Fruit fly (Drosophila melanogaster) whole organism, wandering third instar larva: Measurements from ENCODE around the gene CG8043.

ENCODE experiments used
- Abd-B ChIP-seq: fragments of >200 bp; optimal IDR thresholded peaks from 2 replicates; lab custom pipeline; 2017; ENCODE audit warnings: missing biosample characterization, missing genetic modification characterization
- CG9705 ChIP-seq: fragments of 200-800 bp; sonication (Bioruptor generic); optimal IDR thresholded peaks from 2 replicates; lab custom pipeline; 2018; ENCODE audit warnings: missing biosample characterization, mild to moderate bottlenecking, missing genetic modification characterization
- Dfd ChIP-seq: fragments of >200 bp; optimal IDR thresholded peaks from 2 replicates; lab custom pipeline; 2017; ENCODE audit warnings: missing biosample characterization, missing genetic modification characterization
- Dif ChIP-seq: fragments of 200-275, 200-300 bp; sonication (Bioruptor generic); optimal IDR thresholded peaks from 2 replicates; lab custom pipeline; 2018; ENCODE audit warnings: missing biosample characterization, missing genetic modification characterization; ENCODE audit not compliant: partially characterized antibody
- HLH106 ChIP-seq: fragments of 200-800 bp; optimal IDR thresholded peaks from 3 replicates; lab custom pipeline; 2019; ENCODE audit warnings: missing biosample characterization, mild to moderate bottlenecking, missing genetic modification characterization, moderate library complexity
- Hnf4 ChIP-seq: fragments of 200-800 bp; sonication (Bioruptor generic); optimal IDR thresholded peaks from 2 replicates; lab custom pipeline; 2016; ENCODE audit warnings: missing biosample characterization, mild to moderate bottlenecking, missing genetic modification characterization
- Hr78 ChIP-seq: fragments of >200 bp; optimal IDR thresholded peaks from 2 replicates; lab custom pipeline; 2017; ENCODE audit warnings: missing biosample characterization, missing genetic modification characterization
- Hr83 ChIP-seq: fragments of 200-300 bp; sonication (Bioruptor generic); optimal IDR thresholded peaks from 2 replicates; lab custom pipeline; 2016; ENCODE audit warnings: missing biosample characterization, mild to moderate bottlenecking, missing genetic modification characterization, moderate library complexity; ENCODE audit not compliant: poor library complexity, severe bottlenecking
- Jra ChIP-seq: sonication (Bioruptor generic); optimal IDR thresholded peaks from 2 replicates; lab custom pipeline; 2016; ENCODE audit warnings: missing biosample characterization, missing genetic modification characterization
- Mio ChIP-seq: sonication (Bioruptor generic); optimal IDR thresholded peaks from 2 replicates; lab custom pipeline; 2016; ENCODE audit warnings: missing biosample characterization, missing genetic modification characterization
- Myc ChIP-seq: fragments of >200 bp; optimal IDR thresholded peaks from 2 replicates; lab custom pipeline; 2017
- N ChIP-seq: fragments of >200 bp; optimal IDR thresholded peaks from 2 replicates; lab custom pipeline; 2018; ENCODE audit warnings: missing biosample characterization, missing external identifiers, missing genetic modification characterization
- OdsH ChIP-seq: fragments of 200-800 bp; sonication (Bioruptor generic); optimal IDR thresholded peaks from 2 replicates; lab custom pipeline; 2016; ENCODE audit warnings: missing biosample characterization, mild to moderate bottlenecking, missing genetic modification characterization
- Rel ChIP-seq, 2 experiments: fragments of 200-800 bp; sonication (Bioruptor generic) in 1 of 2; optimal IDR thresholded peaks; 2 replicates in 1 of 2; 3 replicates in 1 of 2; lab custom pipeline; 2016 to 2019; ENCODE audit warnings: mild to moderate bottlenecking in 2 of 2, missing biosample characterization in 2 of 2, missing genetic modification characterization in 2 of 2, moderate library complexity in 1 of 2
- Sp1 ChIP-seq: fragments of 200-800 bp; sonication (Bioruptor generic); optimal IDR thresholded peaks from 3 replicates; lab custom pipeline; 2019; ENCODE audit warnings: missing biosample characterization, mild to moderate bottlenecking, missing genetic modification characterization, moderate library complexity
- Vsx2 ChIP-seq: fragments of 200-300, 225-300 bp; sonication (Bioruptor generic); optimal IDR thresholded peaks from 2 replicates; lab custom pipeline; 2018; ENCODE audit warnings: missing biosample characterization, missing genetic modification characterization; ENCODE audit not compliant: partially characterized antibody
- br ChIP-seq: fragments of 200-800 bp; sonication (Bioruptor generic); optimal IDR thresholded peaks from 2 replicates; lab custom pipeline; 2016; ENCODE audit warnings: missing biosample characterization, missing genetic modification characterization
- brk ChIP-seq: fragments of 200-800 bp; sonication (Bioruptor generic); optimal IDR thresholded peaks from 2 replicates; lab custom pipeline; 2016; ENCODE audit warnings: missing biosample characterization, mild to moderate bottlenecking, missing genetic modification characterization
- dl ChIP-seq, 2 experiments: fragments of 175-275, 200-275 bp in 1 of 2; fragments of 200-275 bp in 1 of 2; sonication (Bioruptor generic); optimal IDR thresholded peaks; lab custom pipeline; 2018; ENCODE audit warnings: mild to moderate bottlenecking in 2 of 2, missing biosample characterization in 2 of 2, missing genetic modification characterization in 2 of 2, moderate library complexity in 2 of 2; ENCODE audit not compliant: partially characterized antibody in 2 of 2, insufficient read depth in 1 of 2
- dmrt93B ChIP-seq: fragments of 200-800 bp; sonication (Bioruptor generic); optimal IDR thresholded peaks from 2 replicates; lab custom pipeline; 2018; ENCODE audit warnings: missing biosample characterization, mild to moderate bottlenecking, missing genetic modification characterization
- dsf ChIP-seq: sonication (Bioruptor generic); optimal IDR thresholded peaks from 2 replicates; lab custom pipeline; 2016; ENCODE audit warnings: missing biosample characterization, missing genetic modification characterization, borderline replicate concordance
- ey ChIP-seq: fragments of 200-800 bp; sonication (Bioruptor generic); optimal IDR thresholded peaks from 2 replicates; lab custom pipeline; 2016; ENCODE audit warnings: missing biosample characterization, missing genetic modification characterization
- foxo ChIP-seq, 2 experiments: fragments of 200-800 bp; sonication (Bioruptor generic); optimal IDR thresholded peaks; 2 replicates in 1 of 2; 3 replicates in 1 of 2; lab custom pipeline; 2016 to 2017; ENCODE audit warnings: missing biosample characterization in 2 of 2, missing genetic modification characterization in 2 of 2
- fru ChIP-seq: fragments of 200-800 bp; sonication (Bioruptor generic); optimal IDR thresholded peaks from 3 replicates; lab custom pipeline; 2016; ENCODE audit warnings: missing biosample characterization, mild to moderate bottlenecking, missing genetic modification characterization
- h ChIP-seq: fragments of 200-800 bp; sonication (Bioruptor generic); optimal IDR thresholded peaks from 3 replicates; lab custom pipeline; 2016; ENCODE audit warnings: missing biosample characterization, mild to moderate bottlenecking, missing genetic modification characterization
- jim ChIP-seq: fragments of 175-275, 200-325 bp; sonication (Bioruptor generic); optimal IDR thresholded peaks from 2 replicates; lab custom pipeline; 2016; ENCODE audit warnings: missing biosample characterization, mild to moderate bottlenecking, missing genetic modification characterization
- lola ChIP-seq: fragments of >200 bp; optimal IDR thresholded peaks from 2 replicates; lab custom pipeline; 2017; ENCODE audit warnings: missing biosample characterization, missing genetic modification characterization
- pan ChIP-seq: fragments of >200 bp; optimal IDR thresholded peaks from 2 replicates; lab custom pipeline; 2017
- psq ChIP-seq: fragments of 200-800 bp; sonication (Bioruptor generic); optimal IDR thresholded peaks from 3 replicates; lab custom pipeline; 2017; ENCODE audit warnings: missing biosample characterization, mild to moderate bottlenecking, missing genetic modification characterization, moderate library complexity
- rgr ChIP-seq: fragments of 200-800 bp; sonication (Bioruptor generic); optimal IDR thresholded peaks from 3 replicates; lab custom pipeline; 2016; ENCODE audit warnings: missing biosample characterization, mild to moderate bottlenecking, missing genetic modification characterization
- sage ChIP-seq: fragments of 200-800 bp; sonication (Bioruptor generic); optimal IDR thresholded peaks from 2 replicates; lab custom pipeline; 2016; ENCODE audit warnings: missing biosample characterization, mild to moderate bottlenecking, missing genetic modification characterization
- sv ChIP-seq: fragments of 200-800 bp; sonication (Bioruptor generic); optimal IDR thresholded peaks from 3 replicates; lab custom pipeline; 2016; ENCODE audit warnings: missing biosample characterization, missing genetic modification characterization
- tai ChIP-seq: sonication (Bioruptor generic); optimal IDR thresholded peaks from 2 replicates; lab custom pipeline; 2016; ENCODE audit warnings: missing biosample characterization, missing genetic modification characterization
- woc ChIP-seq: sonication (Bioruptor generic); optimal IDR thresholded peaks from 2 replicates; lab custom pipeline; 2016; ENCODE audit warnings: missing biosample characterization, mild to moderate bottlenecking, missing genetic modification characterization

The CG8043 gene

DNA sequence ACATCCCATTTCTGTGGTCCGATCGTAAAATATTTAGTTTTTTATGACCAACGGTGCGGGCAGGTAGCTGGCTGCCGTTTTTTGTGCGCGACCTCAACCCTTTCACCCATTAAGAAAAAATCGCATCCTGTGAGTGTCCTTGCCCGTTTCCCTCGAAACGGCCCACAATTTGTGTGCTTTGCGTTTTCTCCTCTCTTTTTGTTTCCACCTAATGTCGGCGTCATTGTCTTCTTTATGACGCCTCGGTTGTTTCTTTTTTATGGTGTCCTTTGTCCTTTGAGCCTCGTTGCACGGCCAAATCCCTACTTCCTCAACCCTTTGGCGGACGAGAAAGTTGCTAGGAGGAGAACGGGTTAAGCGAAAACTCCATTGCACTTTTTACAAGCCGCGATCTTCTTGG is 24.5 kb downstream of the CG8043 start:
- no peak for TF ChIP-seq dsf (GFP tag; lab: Kevin White, UChicago)
- no peak for TF ChIP-seq N
- no peak for TF ChIP-seq sv (GFP tag; lab: Kevin White, UChicago)
- no peak for TF ChIP-seq dmrt93B (GFP tag; lab: Kevin White, UChicago)
- TF ChIP-seq CG9705 (GFP tag; lab: Kevin White, UChicago) = no peak
- TF ChIP-seq br (GFP tag; lab: Kevin White, UChicago) = no peak
- TF ChIP-seq dl (GFP tag; optimal IDR thresholded peaks at IDR 0.05; lab: Kevin White, UChicago; ENCODE audit: insufficient read depth in 1 of 2, partially characterized antibody in 2 of 2) = no peak
- no peak for TF ChIP-seq Dif
- TF ChIP-seq jim (GFP tag; lab: Kevin White, UChicago) = no peak

DNA sequence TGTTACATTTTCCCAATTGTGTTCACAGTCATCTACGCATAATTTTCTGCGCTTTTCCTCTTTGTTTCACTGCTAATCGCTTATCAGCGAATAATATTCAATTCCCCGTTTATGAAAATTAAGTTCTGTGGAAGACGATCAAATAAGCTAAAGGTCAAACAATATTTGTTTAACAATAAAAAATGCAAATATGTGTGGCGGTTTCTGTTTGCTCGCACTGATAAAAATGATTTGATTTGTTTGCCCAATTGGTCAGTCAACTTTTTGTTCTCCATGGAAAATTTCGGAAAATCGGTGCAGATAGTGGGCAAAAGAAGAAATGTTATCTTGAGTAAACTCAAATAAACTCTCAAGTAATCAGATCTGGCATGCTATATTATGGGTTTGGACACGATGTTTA is 28.0 kb downstream of the CG8043 start:
- no peak for TF ChIP-seq Dfd (GFP tag; lab: Kevin White, UChicago)
- no peak for TF ChIP-seq foxo (GFP tag; optimal IDR thresholded peaks at IDR 0.05; lab: Kevin White, UChicago)
- no peak for TF ChIP-seq woc (GFP tag; lab: Kevin White, UChicago)
- no peak for TF ChIP-seq dl (GFP tag; optimal IDR thresholded peaks at IDR 0.05; lab: Kevin White, UChicago; ENCODE audit: insufficient read depth in 1 of 2, partially characterized antibody in 2 of 2)
- no peak for TF ChIP-seq Jra
- no peak for TF ChIP-seq Rel (GFP tag; optimal IDR thresholded peaks at IDR 0.05; lab: Kevin White, UChicago)
- TF ChIP-seq Rel (tag; optimal IDR thresholded peaks at IDR 0.05; lab: Kevin White, UChicago) = no peak
- no peak for TF ChIP-seq Abd-B (GFP tag; lab: Kevin White, UChicago)
- TF ChIP-seq fru (GFP tag; lab: Kevin White, UChicago) = no peak
- TF ChIP-seq h = no peak
- TF ChIP-seq lola (GFP tag; lab: Kevin White, UChicago) = no peak
- no peak for TF ChIP-seq Sp1 (GFP tag; lab: Kevin White, UChicago)

DNA sequence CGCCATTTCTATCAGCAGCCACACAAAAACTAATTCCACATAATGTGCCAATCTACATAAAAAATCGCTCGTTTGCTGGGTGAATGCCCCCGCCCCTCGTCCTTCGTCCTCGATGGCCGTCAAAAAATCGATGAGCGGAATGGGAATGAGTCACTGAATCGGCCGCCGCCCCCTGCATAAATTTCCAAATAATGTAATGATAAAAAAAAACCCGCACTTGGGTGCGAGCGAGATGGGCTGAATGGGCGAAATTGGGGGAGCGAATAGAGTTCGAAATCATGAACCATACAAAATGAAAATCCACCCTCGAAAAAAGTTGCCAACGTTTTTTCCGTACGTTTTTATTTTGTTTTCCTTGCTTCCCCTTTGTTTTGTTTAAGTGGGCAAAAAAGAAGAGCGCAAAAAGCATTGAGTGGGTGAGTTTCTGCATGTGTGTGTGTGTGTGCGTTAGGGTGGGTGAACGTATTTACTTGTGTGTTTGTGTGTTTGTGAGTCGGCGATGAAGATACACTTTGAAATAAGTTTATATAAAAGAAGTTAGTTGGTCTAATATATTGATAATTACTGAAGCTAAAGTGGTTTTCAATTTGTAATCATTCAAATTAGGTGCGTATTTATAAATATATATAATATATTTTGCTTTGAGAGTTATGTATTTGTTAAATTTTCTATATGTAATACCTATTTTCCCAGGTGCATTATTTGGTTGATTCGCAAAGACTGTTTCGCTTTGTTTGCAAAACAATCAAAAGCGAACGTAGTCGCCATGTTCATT is 28.8 kb downstream of the CG8043 start:
- TF ChIP-seq Dfd (GFP tag; lab: Kevin White, UChicago) = peak; percentile 68
- TF ChIP-seq Sp1 (GFP tag; lab: Kevin White, UChicago) = peak; percentile 59
- TF ChIP-seq foxo (GFP tag; optimal IDR thresholded peaks at IDR 0.05; lab: Kevin White, UChicago) = no peak
- TF ChIP-seq, all 38 proteins: peak for 2

DNA sequence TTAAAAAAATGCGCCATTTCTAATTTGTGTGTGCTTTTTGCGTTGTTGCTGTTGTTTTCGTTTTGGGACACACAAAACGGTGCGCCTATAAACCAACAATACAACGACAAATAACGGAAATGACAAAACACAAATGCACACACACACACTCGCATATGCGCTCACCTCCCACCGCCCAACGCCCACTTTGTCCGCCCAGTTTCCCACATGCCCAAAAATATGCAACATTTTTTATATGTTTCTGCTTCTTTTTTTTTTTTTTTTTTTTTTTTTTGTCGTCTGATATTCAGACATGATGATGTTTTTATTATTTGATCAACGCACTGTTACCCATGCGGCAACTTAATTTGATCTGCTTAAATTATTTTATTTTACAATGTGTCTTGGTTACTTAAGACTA is 30.5 kb downstream of the CG8043 start:
- no peak for TF ChIP-seq CG9705 (GFP tag; lab: Kevin White, UChicago)
- no peak for TF ChIP-seq N
- TF ChIP-seq brk = no peak
- no peak for TF ChIP-seq Hr83 (GFP tag; lab: Kevin White, UChicago)
- no peak for TF ChIP-seq Hr78 (GFP tag; lab: Kevin White, UChicago)
- TF ChIP-seq dsf (GFP tag; lab: Kevin White, UChicago) = no peak
- TF ChIP-seq sage (GFP tag; lab: Kevin White, UChicago) = no peak

DNA sequence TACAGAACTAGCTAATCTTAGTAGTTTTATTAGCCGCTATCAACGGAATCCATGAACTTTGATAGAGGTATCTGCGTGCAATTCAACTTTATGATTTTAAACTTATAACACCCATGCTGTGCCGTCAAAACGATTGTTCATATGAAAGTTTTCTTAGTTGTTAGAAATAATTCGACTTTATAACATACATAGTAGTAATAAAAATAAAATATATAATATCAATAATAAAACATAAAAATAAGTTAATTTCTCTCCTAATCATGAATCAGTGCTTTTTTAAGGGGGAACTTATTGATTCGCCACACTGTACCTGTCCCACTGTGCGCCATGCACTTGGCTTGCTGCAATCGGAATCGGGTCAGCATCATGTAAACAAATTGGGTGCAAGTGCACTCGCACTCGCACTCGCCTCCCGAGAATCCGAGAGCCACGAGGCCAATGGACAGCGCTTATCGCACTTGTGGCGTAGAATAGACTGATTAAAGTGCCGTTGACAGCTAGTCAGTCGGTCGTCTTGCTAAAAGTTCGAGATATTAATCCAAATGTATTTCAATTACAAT is 35.3 kb downstream of the CG8043 start:
- peak; percentile 11 for TF ChIP-seq Dif
- TF ChIP-seq OdsH (GFP tag; lab: Kevin White, UChicago) = no peak
- TF ChIP-seq Hr83 (GFP tag; lab: Kevin White, UChicago) = peak; percentile 4

DNA sequence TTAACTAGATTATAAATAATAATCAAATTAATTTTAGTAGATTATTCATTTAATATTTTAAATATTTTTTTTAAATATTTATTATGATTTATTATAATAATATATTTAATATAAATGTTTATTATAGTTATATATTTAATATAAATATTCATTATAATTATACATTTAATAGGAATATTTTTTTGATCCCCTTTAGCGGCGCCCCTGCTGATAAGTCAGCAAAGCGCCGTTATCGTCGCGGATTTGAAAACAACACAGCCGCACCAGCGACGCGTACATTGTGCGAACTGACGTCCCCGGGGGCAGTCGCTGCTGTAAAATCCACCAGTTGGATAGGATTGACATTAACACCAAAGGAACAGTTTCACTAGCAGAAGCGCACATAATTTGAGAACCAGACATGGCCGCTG is 36.0 kb downstream of the CG8043 start, which contains the start of gene CG8112:
Gene CG8112 (plus strand): TSS at position 212 of the 410 bp plus-strand sequence.
- no peak for TF ChIP-seq pan
- no peak for TF ChIP-seq lola (GFP tag; lab: Kevin White, UChicago)
- peak in 1 of 2 experiments; percentile 42 for TF ChIP-seq foxo (GFP tag; optimal IDR thresholded peaks at IDR 0.05; lab: Kevin White, UChicago)
- TF ChIP-seq Myc (lab: Kevin White, UChicago) = no peak
- TF ChIP-seq Dfd (GFP tag; lab: Kevin White, UChicago) = no peak
- TF ChIP-seq Rel (GFP tag; optimal IDR thresholded peaks at IDR 0.05; lab: Kevin White, UChicago) = no peak
- peak; percentile 9 for TF ChIP-seq Rel (tag; optimal IDR thresholded peaks at IDR 0.05; lab: Kevin White, UChicago)
- peak; percentile 33 for TF ChIP-seq rgr
- no peak for TF ChIP-seq N
- TF ChIP-seq HLH106 (tag; lab: Kevin White, UChicago) = peak; percentile 39
- peak; percentile 21 for TF ChIP-seq sage (GFP tag; lab: Kevin White, UChicago)
- no peak for TF ChIP-seq OdsH (GFP tag; lab: Kevin White, UChicago)
- TF ChIP-seq psq = peak; percentile 49
- TF ChIP-seq Hr83 (GFP tag; lab: Kevin White, UChicago) = no peak
- TF ChIP-seq Mio = no peak
- no peak for TF ChIP-seq tai (GFP tag; lab: Kevin White, UChicago)
- TF ChIP-seq Abd-B (GFP tag; lab: Kevin White, UChicago) = no peak
- TF ChIP-seq Hr78 (GFP tag; lab: Kevin White, UChicago) = no peak
- TF ChIP-seq Jra = no peak
- no peak for TF ChIP-seq jim (GFP tag; lab: Kevin White, UChicago)
- no peak for TF ChIP-seq Vsx2
- peak; percentile 9 for TF ChIP-seq fru (GFP tag; lab: Kevin White, UChicago)
- no peak for TF ChIP-seq dsf (GFP tag; lab: Kevin White, UChicago)
- no peak for TF ChIP-seq brk
- TF ChIP-seq ey (GFP tag; lab: Kevin White, UChicago) = no peak
- no peak for TF ChIP-seq sv (GFP tag; lab: Kevin White, UChicago)
- TF ChIP-seq Hnf4 (GFP tag; lab: Kevin White, UChicago) = no peak
